Fruit fly (Drosophila melanogaster): ENCODE data around the gene CG32266.

Gene CG32266

DNA sequence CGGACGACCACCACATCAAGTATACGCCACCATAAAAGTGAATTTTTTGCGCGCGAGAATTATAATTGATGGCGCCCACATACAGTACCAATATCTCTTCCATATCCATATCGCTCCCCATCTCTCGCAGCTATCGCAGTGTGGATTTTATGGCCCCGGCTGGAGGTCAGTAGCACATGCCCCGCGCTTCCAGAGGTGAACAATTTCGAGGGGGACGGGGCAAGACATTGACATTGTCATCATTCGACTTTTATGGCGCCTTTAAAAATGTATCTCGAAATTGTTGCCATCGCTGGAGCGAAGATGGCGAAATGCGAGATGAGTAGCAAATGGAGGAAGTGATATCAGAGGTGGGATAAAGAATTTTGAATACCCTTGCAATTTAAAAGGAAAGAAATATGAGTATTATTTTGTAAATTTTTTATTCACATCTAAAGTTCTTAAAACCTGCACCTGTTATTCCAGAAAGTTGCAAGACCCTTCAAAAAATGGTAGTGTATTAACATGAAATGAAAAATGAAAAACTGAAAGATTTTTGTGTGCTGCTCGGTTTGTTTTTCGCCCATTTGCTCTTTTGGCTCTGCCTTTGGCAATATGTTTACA is 30.1 kb upstream of the CG32266 start (continued):
- TF ChIP-seq Abd-B (GFP tag; optimal IDR thresholded peaks at IDR 0.05): peak; percentile 58
- TF ChIP-seq D19B (GFP tag; optimal IDR thresholded peaks at IDR 0.05): peak; percentile 18
- TF ChIP-seq CG12071 (GFP tag; optimal IDR thresholded peaks at IDR 0.05): peak; percentile 46
- TF ChIP-seq CG3847 (GFP tag; IDR thresholded peaks at IDR 0.05): 0 out of 2 replicates have a peak, but pooled peaks have one; percentile 16
- peak; percentile 64 for TF ChIP-seq lab (GFP tag; optimal IDR thresholded peaks at IDR 0.05)
- peak; percentile 63; the same call in 1 of the 2 replicates for TF ChIP-seq ranshi (GFP tag; IDR thresholded peaks at IDR 0.05)
- TF ChIP-seq CG15011 (GFP tag; optimal IDR thresholded peaks at IDR 0.05): peak; percentile 9
- peak; percentile 22 for TF ChIP-seq Dek (tag; optimal IDR thresholded peaks at IDR 0.05)
- TF ChIP-seq ind (GFP tag; optimal IDR thresholded peaks at IDR 0.05): peak; percentile 22
- peak; percentile 11 for TF ChIP-seq Fer3 (tag; optimal IDR thresholded peaks at IDR 0.05)
- peak; percentile 78 for TF ChIP-seq row (GFP tag; IDR thresholded peaks at IDR 0.05)
- peak; percentile 14 for TF ChIP-seq disco-r (GFP tag; optimal IDR thresholded peaks at IDR 0.05)
- 0 out of 2 replicates have a peak, but pooled peaks have one; percentile 23 for TF ChIP-seq MBD-R2 (GFP tag; IDR thresholded peaks at IDR 0.05)
- TF ChIP-seq CG1647 (GFP tag; optimal IDR thresholded peaks at IDR 0.05): peak; percentile 11
- TF ChIP-seq CG14965 (GFP tag; optimal IDR thresholded peaks at IDR 0.05; ENCODE audit: borderline replicate concordance): no peak
- TF ChIP-seq CG10209 (GFP tag; optimal IDR thresholded peaks at IDR 0.05): peak; percentile 3
- peak; percentile 70 for TF ChIP-seq Dbx (GFP tag; IDR thresholded peaks at IDR 0.05)
- peak; percentile 43 for TF ChIP-seq Oli (tag; optimal IDR thresholded peaks at IDR 0.05)
- TF ChIP-seq dpn (GFP tag; optimal IDR thresholded peaks at IDR 0.05): peak; percentile 26 to 60
- TF ChIP-seq Ada2b (GFP tag; IDR thresholded peaks at IDR 0.05): peak; percentile 25; the same call in 1 of the 2 replicates
- peak; percentile 79 for TF ChIP-seq D19A (tag; optimal IDR thresholded peaks at IDR 0.05)
- TF ChIP-seq CG10979 (tag; optimal IDR thresholded peaks at IDR 0.05): no peak
- no peak for TF ChIP-seq CG2202 (tag; optimal IDR thresholded peaks at IDR 0.05)
- TF ChIP-seq ap (GFP tag; IDR thresholded peaks at IDR 0.05): 0 out of 2 replicates have a peak, but pooled peaks have one; percentile 4
- TF ChIP-seq nau (GFP tag; optimal IDR thresholded peaks at IDR 0.05): peak; percentile 80
- peak; percentile 20 for TF ChIP-seq BtbVII (GFP tag; optimal IDR thresholded peaks at IDR 0.05)
- no peak for TF ChIP-seq CG17612 (GFP tag; IDR thresholded peaks at IDR 0.05)
- peak; percentile 45 for TF ChIP-seq gem (tag; optimal IDR thresholded peaks at IDR 0.05)
- TF ChIP-seq Rx (GFP tag; IDR thresholded peaks at IDR 0.05): 0 out of 2 replicates have a peak, but pooled peaks have one; percentile 30
- peak; percentile 7 for TF ChIP-seq shn (GFP tag; optimal IDR thresholded peaks at IDR 0.05)
- TF ChIP-seq crp (GFP tag; optimal IDR thresholded peaks at IDR 0.05): no peak
- peak; percentile 31; the same call in 1 of the 3 replicates for TF ChIP-seq tgo (GFP tag; IDR thresholded peaks at IDR 0.05)
- TF ChIP-seq sob (GFP tag; IDR thresholded peaks at IDR 0.05): peak; percentile 50; the same call in 1 of the 2 replicates
- peak; percentile 41 for TF ChIP-seq NfI (GFP tag; optimal IDR thresholded peaks at IDR 0.05)
- TF ChIP-seq Chrac-16 (GFP tag; optimal IDR thresholded peaks at IDR 0.05): no peak
- TF ChIP-seq CG11398 (GFP tag; optimal IDR thresholded peaks at IDR 0.05): peak; percentile 10
- peak; percentile 80 for TF ChIP-seq Med (GFP tag)
- TF ChIP-seq jigr1 (GFP tag; IDR thresholded peaks at IDR 0.05): no peak
- TF ChIP-seq chinmo (GFP tag; IDR thresholded peaks at IDR 0.05; ENCODE audit: partially characterized antibody): peak; percentile 55; the same call in 1 of the 4 replicates

DNA sequence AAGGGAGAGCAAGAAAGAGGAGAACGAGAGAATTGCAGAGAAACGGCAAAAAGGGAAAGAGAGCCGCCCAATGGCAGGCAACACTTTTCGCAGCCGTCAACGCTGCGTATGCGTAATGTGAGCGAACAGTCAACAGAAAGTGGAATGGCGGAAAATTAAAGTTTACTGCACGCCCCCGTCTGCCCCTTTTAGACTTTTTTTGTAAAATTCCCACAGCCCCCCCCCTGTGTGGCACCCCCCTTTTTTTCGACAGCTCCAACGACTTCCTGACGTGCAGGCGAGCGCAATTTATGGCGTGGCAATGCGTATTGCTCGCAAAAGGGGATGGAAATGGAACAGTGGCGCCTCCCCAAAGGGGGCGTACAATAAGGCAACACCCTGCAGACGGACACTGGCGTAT is 27.3 kb upstream of the CG32266 start:
- no peak for TF ChIP-seq CG9817 (tag; optimal IDR thresholded peaks at IDR 0.05)
- TF ChIP-seq CG16815 (GFP tag; optimal IDR thresholded peaks at IDR 0.05): no peak
- TF ChIP-seq jing (GFP tag; optimal IDR thresholded peaks at IDR 0.05): no peak
- 0 out of 2 replicates have a peak, but pooled peaks have one; percentile 7 for TF ChIP-seq E2f1 (GFP tag; IDR thresholded peaks at IDR 0.05)
- TF ChIP-seq grau (tag; optimal IDR thresholded peaks at IDR 0.05): no peak
- TF ChIP-seq tap (tag; optimal IDR thresholded peaks at IDR 0.05): no peak
- TF ChIP-seq Lhr (GFP tag; optimal IDR thresholded peaks at IDR 0.05): no peak
- no peak for TF ChIP-seq CG2712 (tag; optimal IDR thresholded peaks at IDR 0.05)
- TF ChIP-seq esg (GFP tag; conservative IDR thresholded peaks at IDR 0.05): no peak
- no peak for TF ChIP-seq sim (GFP tag; IDR thresholded peaks at IDR 0.05)
- TF ChIP-seq en (GFP tag; optimal IDR thresholded peaks at IDR 0.05): no peak
- no peak for TF ChIP-seq z (GFP tag; IDR thresholded peaks at IDR 0.05)
- TF ChIP-seq slbo (GFP tag; IDR thresholded peaks at IDR 0.05): 0 out of 2 replicates have a peak, but pooled peaks have one; percentile 6

All from whole organism, embryonic.